Fruit fly (Drosophila melanogaster): ENCODE measurements around the gene EMC4.

The EMC4 gene

DNA sequence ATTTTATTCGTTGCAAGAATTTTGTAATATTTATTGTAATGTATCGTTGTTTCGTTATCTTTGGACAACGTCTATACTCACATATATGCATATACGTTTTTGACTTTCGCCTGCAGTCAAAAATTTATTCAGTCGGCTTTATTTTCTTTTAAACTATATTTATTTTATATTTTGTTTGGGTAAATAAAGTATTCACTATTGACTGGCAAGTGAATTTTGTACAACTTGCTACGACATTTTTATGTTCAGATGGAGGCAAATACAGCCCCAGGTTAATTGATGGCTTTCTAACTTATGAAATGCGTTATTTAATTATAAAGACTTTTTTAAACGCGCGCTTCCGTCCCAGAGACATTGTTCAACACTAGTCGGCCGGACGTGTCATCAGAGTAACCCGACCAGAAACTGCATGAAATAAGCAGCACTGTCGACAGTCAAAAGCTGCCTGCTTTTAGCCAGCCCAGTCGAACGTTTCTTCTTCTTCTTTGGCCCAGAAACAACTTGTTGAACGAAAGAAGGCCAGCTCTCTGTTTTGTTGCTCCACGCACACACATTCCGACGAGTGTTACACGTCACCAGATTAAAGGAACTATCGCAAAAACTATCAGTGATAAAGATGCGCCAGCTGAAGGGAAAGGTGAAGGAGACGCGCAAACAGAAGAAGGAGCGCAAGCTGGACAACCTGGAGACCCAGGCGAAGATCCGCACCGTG lies 4.5 kb downstream of the EMC4 start, which contains the start of gene CG33169 (continued):
- TF ChIP-seq aop (GFP tag; IDR thresholded peaks at IDR 0.05) (peak; percentile 35; the same call in 1 of the 2 replicates), stwl (tag; optimal IDR thresholded peaks at IDR 0.05) (peak; percentile 96), CG7556 (GFP tag; optimal IDR thresholded peaks at IDR 0.05) (no peak), tll (GFP tag; optimal IDR thresholded peaks at IDR 0.05) (peak in 1 of 2 experiments; percentile 16), CG16813 (GFP tag; IDR thresholded peaks at IDR 0.05; ENCODE audit: partially characterized antibody) (peak; percentile 71), corto (GFP tag; optimal IDR thresholded peaks at IDR 0.05) (no peak), Jarid2 (GFP tag; optimal IDR thresholded peaks at IDR 0.05) (peak; percentile 74), amos (GFP tag; IDR thresholded peaks at IDR 0.05; ENCODE audit: partially characterized antibody) (peak; percentile 76), fd96Cb (tag; optimal IDR thresholded peaks at IDR 0.05) (peak; percentile 46), CG7839 (tag; optimal IDR thresholded peaks at IDR 0.05) (peak; percentile 77), Adf1 (GFP tag; IDR thresholded peaks at IDR 0.05) (peak; percentile 74), ab (GFP tag; optimal IDR thresholded peaks at IDR 0.05) (peak; percentile 80), Fer3 (tag; optimal IDR thresholded peaks at IDR 0.05) (peak; percentile 79), hth (optimal IDR thresholded peaks at IDR 0.05) (no peak), jing (GFP tag; optimal IDR thresholded peaks at IDR 0.05) (peak; percentile 45), CG6765 (GFP tag; optimal IDR thresholded peaks at IDR 0.05) (peak; percentile 36), NfI (GFP tag; optimal IDR thresholded peaks at IDR 0.05) (peak; percentile 90), Ptx1 (GFP tag; IDR thresholded peaks at IDR 0.05) (peak; percentile 83), bab2 (GFP tag; optimal IDR thresholded peaks at IDR 0.05) (peak; percentile 82), Awh (GFP tag; IDR thresholded peaks at IDR 0.05) (0 out of 2 replicates have a peak, but pooled peaks have one; percentile 27), CG4360 (GFP tag; IDR thresholded peaks at IDR 0.05) (peak; percentile 61; the same call in 1 of the 2 replicates), Pdp1 (GFP tag; optimal IDR thresholded peaks at IDR 0.05) (peak; percentile 91 to 94), lola (GFP tag; optimal IDR thresholded peaks at IDR 0.05) (peak in 1 of 3 experiments; percentile 17), zf30C (GFP tag; optimal IDR thresholded peaks at IDR 0.05) (peak; percentile 40), CG8281 (tag; optimal IDR thresholded peaks at IDR 0.05) (peak; percentile 9), CG1529 (GFP tag; optimal IDR thresholded peaks at IDR 0.05) (peak; percentile 40), rib (GFP tag; IDR thresholded peaks at IDR 0.05) (peak; percentile 89), pnt (GFP tag; optimal IDR thresholded peaks at IDR 0.05) (peak; percentile 81), dan (GFP tag; IDR thresholded peaks at IDR 0.05) (no peak), otp (GFP tag; IDR thresholded peaks at IDR 0.05) (peak; percentile 73), CG31224 (GFP tag; IDR thresholded peaks at IDR 0.05) (peak; percentile 69), CG17612 (GFP tag; IDR thresholded peaks at IDR 0.05) (peak; percentile 88), CG14860 (GFP tag; IDR thresholded peaks at IDR 0.05; ENCODE audit: partially characterized antibody) (0 out of 3 replicates have a peak, but pooled peaks have one; percentile 44), ftz-f1 (GFP tag; optimal IDR thresholded peaks at IDR 0.05) (peak; percentile 97), chinmo (GFP tag; IDR thresholded peaks at IDR 0.05; ENCODE audit: partially characterized antibody) (peak; percentile 76; the same call in 3 of the 4 replicates), repo (GFP tag; optimal IDR thresholded peaks at IDR 0.05) (peak; percentile 87), sens (GFP tag) (peak; percentile 84), hb (GFP tag; IDR thresholded peaks at IDR 0.05; ENCODE audit: partially characterized antibody) (peak; percentile 35; the same call in 1 of the 3 replicates), BEAF-32 (GFP tag; optimal IDR thresholded peaks at IDR 0.05) (peak; percentile 72), pros (GFP tag; optimal IDR thresholded peaks at IDR 0.05) (no peak), NK7.1 (GFP tag; optimal IDR thresholded peaks at IDR 0.05) (peak; percentile 78), cas (GFP tag; IDR thresholded peaks at IDR 0.05) (peak; percentile 81), gt (GFP tag; IDR thresholded peaks at IDR 0.05) (peak; percentile 59), Antp (GFP tag; optimal IDR thresholded peaks at IDR 0.05) (peak; percentile 93), tgo (GFP tag; IDR thresholded peaks at IDR 0.05) (peak; percentile 82), Nf-YC (tag; optimal IDR thresholded peaks at IDR 0.05) (peak; percentile 73), CG42726 (GFP tag; IDR thresholded peaks at IDR 0.05; ENCODE audit: partially characterized antibody) (peak; percentile 91), sens-2 (GFP tag; IDR thresholded peaks at IDR 0.05) (peak; percentile 26; the same call in 1 of the 2 replicates)
